Fruit fly (Drosophila melanogaster): ENCODE data around the gene CG15387.

CG15387 gene

dm6 chr2L:2198613-2199432 is 27.3 kb downstream of the CG15387 start (continued):
- TF ChIP-seq CG32532 (GFP tag; IDR thresholded peaks at IDR 0.05) (no peak), Sry-δ (GFP tag; optimal IDR thresholded peaks at IDR 0.05) (peak; percentile 37), CG17612 (GFP tag; IDR thresholded peaks at IDR 0.05) (no peak), CG6654 (GFP tag; optimal IDR thresholded peaks at IDR 0.05) (peak; percentile 67), CG9876 (GFP tag; optimal IDR thresholded peaks at IDR 0.05) (peak; percentile 78), CG2199 (GFP tag; IDR thresholded peaks at IDR 0.05) (no peak), pita (GFP tag; optimal IDR thresholded peaks at IDR 0.05) (no peak), CG11696 (GFP tag; IDR thresholded peaks at IDR 0.05) (no peak), CG34224 (GFP tag; IDR thresholded peaks at IDR 0.05; ENCODE audit: partially characterized antibody) (no peak), Oli (tag; optimal IDR thresholded peaks at IDR 0.05) (peak; percentile 91), CG8359 (GFP tag; optimal IDR thresholded peaks at IDR 0.05; ENCODE audit: borderline replicate concordance) (peak; percentile 73), CG12219 (GFP tag; optimal IDR thresholded peaks at IDR 0.05) (peak; percentile 88), CG7745 (tag; optimal IDR thresholded peaks at IDR 0.05) (no peak), Ptx1 (GFP tag; IDR thresholded peaks at IDR 0.05) (no peak), CG9797 (GFP tag; optimal IDR thresholded peaks at IDR 0.05) (peak; percentile 22), fu2 (GFP tag; optimal IDR thresholded peaks at IDR 0.05) (peak; percentile 70), CG10147 (GFP tag; optimal IDR thresholded peaks at IDR 0.05) (peak; percentile 64), lola (GFP tag; optimal IDR thresholded peaks at IDR 0.05) (peak in 1 of 3 experiments; percentile 83), sens-2 (GFP tag; IDR thresholded peaks at IDR 0.05) (no peak), CG11456 (GFP tag; IDR thresholded peaks at IDR 0.05) (no peak), CG15073 (GFP tag; optimal IDR thresholded peaks at IDR 0.05) (peak; percentile 32), CG10431 (GFP tag; optimal IDR thresholded peaks at IDR 0.05) (peak; percentile 12), CG5953 (GFP tag; IDR thresholded peaks at IDR 0.05) (no peak), YL-1 (GFP tag; optimal IDR thresholded peaks at IDR 0.05) (no peak), CG1024 (GFP tag; IDR thresholded peaks at IDR 0.05) (no peak), zfh2 (GFP tag; optimal IDR thresholded peaks at IDR 0.05) (peak; percentile 68), CG6689 (GFP tag; IDR thresholded peaks at IDR 0.05) (no peak), CG34422 (GFP tag; IDR thresholded peaks at IDR 0.05) (no peak), btn (GFP tag; optimal IDR thresholded peaks at IDR 0.05) (peak; percentile 83), Fer2 (tag; optimal IDR thresholded peaks at IDR 0.05) (peak; percentile 11), CG12942 (GFP tag; optimal IDR thresholded peaks at IDR 0.05) (peak; percentile 81), Dp (GFP tag; optimal IDR thresholded peaks at IDR 0.05) (no peak), sug (tag; optimal IDR thresholded peaks at IDR 0.05) (peak; percentile 94), chinmo (GFP tag; IDR thresholded peaks at IDR 0.05; ENCODE audit: partially characterized antibody) (no peak), esg (GFP tag; conservative IDR thresholded peaks at IDR 0.05) (no peak), Atf3 (GFP tag; optimal IDR thresholded peaks at IDR 0.05) (peak; percentile 87), sob (GFP tag; IDR thresholded peaks at IDR 0.05) (no peak), HmgD (GFP tag; optimal IDR thresholded peaks at IDR 0.05) (peak; percentile 44), twi (tag; optimal IDR thresholded peaks at IDR 0.05) (peak; percentile 61), ems (GFP tag; optimal IDR thresholded peaks at IDR 0.05) (peak; percentile 90), MBD-R2 (GFP tag; IDR thresholded peaks at IDR 0.05) (no peak), CG10543 (GFP tag; optimal IDR thresholded peaks at IDR 0.05) (peak; percentile 94), CG30403 (GFP tag; optimal IDR thresholded peaks at IDR 0.05) (peak; percentile 91), CG8765 (GFP tag; IDR thresholded peaks at IDR 0.05) (no peak), Myb (GFP tag; optimal IDR thresholded peaks at IDR 0.05) (peak; percentile 60), D (optimal IDR thresholded peaks at IDR 0.05) (no peak), D (GFP tag; optimal IDR thresholded peaks at IDR 0.05) (peak; percentile 87), CG7556 (GFP tag; optimal IDR thresholded peaks at IDR 0.05) (peak; percentile 86), sisA (GFP tag; IDR thresholded peaks at IDR 0.05) (no peak), CG13296 (GFP tag; optimal IDR thresholded peaks at IDR 0.05) (peak; percentile 62)

Data from whole organism, embryonic.